Fruit fly (Drosophila melanogaster) whole organism, pupa: ENCODE data around the gene Recs1.
A peak's percentile ranks its signal among the peaks of the same experiment; 100 is the strongest.

Experiments used
- CG10348 ChIP-seq: fragments of 200-800 bp; sonication (Bioruptor generic); IDR thresholded peaks from 2 replicates; pipeline ENCODE4 v1.3.6; 2022; ENCODE audit warnings: missing biosample characterization, missing genetic modification characterization
- CG12605 ChIP-seq: fragments of 200-800 bp; sonication (Bioruptor generic); IDR thresholded peaks from 2 replicates; pipeline ENCODE4 v1.3.6; 2022; ENCODE audit warnings: missing biosample characterization, missing genetic modification characterization
- CG13204 ChIP-seq: fragments of 200-800 bp; sonication (Bioruptor generic); optimal IDR thresholded peaks from 2 replicates; lab custom pipeline; 2018; ENCODE audit warnings: missing biosample characterization, mild to moderate bottlenecking, missing genetic modification characterization, moderate library complexity
- CG14655 ChIP-seq: fragments of 200-800 bp; sonication (Bioruptor generic); optimal IDR thresholded peaks from 3 replicates; lab custom pipeline; 2017; ENCODE audit warnings: mild to moderate bottlenecking, missing biosample characterization, missing genetic modification reagents, missing genetic modification characterization
- CG15710 ChIP-seq: fragments of 200-800 bp; sonication (Bioruptor generic); optimal IDR thresholded peaks from 2 replicates; lab custom pipeline; 2018; ENCODE audit warnings: missing biosample characterization, mild to moderate bottlenecking, missing genetic modification characterization, moderate library complexity
- CG17806 ChIP-seq: fragments of 200-800 bp; sonication (Bioruptor generic); optimal IDR thresholded peaks from 2 replicates; lab custom pipeline; 2018; ENCODE audit warnings: missing biosample characterization, mild to moderate bottlenecking, missing genetic modification characterization, moderate library complexity
- CG32121 ChIP-seq: fragments of 200-800 bp; sonication (Bioruptor generic); IDR thresholded peaks from 2 replicates; pipeline ENCODE4 v1.3.6; 2022; ENCODE audit warnings: missing biosample characterization, missing genetic modification characterization
- CG34367 ChIP-seq: fragments of 200-800 bp; sonication (Bioruptor generic); optimal IDR thresholded peaks from 2 replicates; lab custom pipeline; 2018; ENCODE audit warnings: missing biosample characterization, mild to moderate bottlenecking, missing genetic modification characterization
- CG4496 ChIP-seq: fragments of 200-800 bp; sonication (Bioruptor generic); IDR thresholded peaks from 3 replicates; pipeline ENCODE4 v1.3.6; 2022; ENCODE audit warnings: missing biosample characterization, missing genetic modification characterization
- CG8159 ChIP-seq: fragments of 200-800 bp; sonication (Bioruptor generic); optimal IDR thresholded peaks from 3 replicates; lab custom pipeline; 2018; ENCODE audit warnings: missing biosample characterization, mild to moderate bottlenecking, missing genetic modification characterization, moderate library complexity
- CG8301 ChIP-seq: fragments of 200-800 bp; sonication (Bioruptor generic); optimal IDR thresholded peaks from 2 replicates; lab custom pipeline; 2018; ENCODE audit warnings: missing biosample characterization, mild to moderate bottlenecking, missing genetic modification characterization
- CG9948 ChIP-seq: fragments of 200-800 bp; sonication (Bioruptor generic); optimal IDR thresholded peaks from 2 replicates; lab custom pipeline; 2018; ENCODE audit warnings: missing biosample characterization, mild to moderate bottlenecking, missing genetic modification characterization, moderate library complexity
- D1 ChIP-seq: fragments of 200-800 bp; sonication (Bioruptor generic); optimal IDR thresholded peaks from 2 replicates; lab custom pipeline; 2018; ENCODE audit warnings: missing biosample characterization, mild to moderate bottlenecking, missing genetic modification characterization, moderate library complexity
- EcR ChIP-seq: fragments of 200-800 bp; sonication (Bioruptor generic); optimal IDR thresholded peaks from 3 replicates; lab custom pipeline; 2019; ENCODE audit warnings: missing biosample characterization, missing genetic modification characterization, mild to moderate bottlenecking, moderate library complexity, missing genetic modification reagents
- Ets98B ChIP-seq: fragments of 200-800 bp; sonication (Bioruptor generic); IDR thresholded peaks from 2 replicates; pipeline ENCODE4 v1.3.6; 2022; ENCODE audit warnings: missing biosample characterization, missing genetic modification characterization
- Pif1A ChIP-seq: fragments of 200-800 bp; sonication (Bioruptor generic); optimal IDR thresholded peaks from 3 replicates; lab custom pipeline; 2016; ENCODE audit warnings: missing biosample characterization, missing genetic modification characterization
- Pif1B ChIP-seq: fragments of 200-800 bp; sonication (Bioruptor generic); optimal IDR thresholded peaks from 3 replicates; lab custom pipeline; 2016; ENCODE audit warnings: missing biosample characterization, missing genetic modification characterization
- Snoo ChIP-seq: fragments of 200-800 bp; sonication (Bioruptor generic); optimal IDR thresholded peaks from 3 replicates; lab custom pipeline; 2017; ENCODE audit warnings: missing biosample characterization, mild to moderate bottlenecking, missing genetic modification characterization, inconsistent platforms
- fd96Ca ChIP-seq: fragments of 200-800 bp; sonication (Bioruptor generic); IDR thresholded peaks from 3 replicates; pipeline ENCODE4 v1.3.6; 2022; ENCODE audit warnings: missing biosample characterization, missing genetic modification characterization
- gl ChIP-seq: fragments of 200-800 bp; sonication (Bioruptor generic); optimal IDR thresholded peaks from 2 replicates; lab custom pipeline; 2018; ENCODE audit warnings: missing biosample characterization, mild to moderate bottlenecking, missing genetic modification characterization
- rn ChIP-seq: fragments of 200-800 bp; sonication (Bioruptor generic); IDR thresholded peaks from 2 replicates; pipeline ENCODE4 v1.3.6; 2022; ENCODE audit warnings: missing biosample characterization, missing genetic modification characterization

Gene Recs1

DNA sequence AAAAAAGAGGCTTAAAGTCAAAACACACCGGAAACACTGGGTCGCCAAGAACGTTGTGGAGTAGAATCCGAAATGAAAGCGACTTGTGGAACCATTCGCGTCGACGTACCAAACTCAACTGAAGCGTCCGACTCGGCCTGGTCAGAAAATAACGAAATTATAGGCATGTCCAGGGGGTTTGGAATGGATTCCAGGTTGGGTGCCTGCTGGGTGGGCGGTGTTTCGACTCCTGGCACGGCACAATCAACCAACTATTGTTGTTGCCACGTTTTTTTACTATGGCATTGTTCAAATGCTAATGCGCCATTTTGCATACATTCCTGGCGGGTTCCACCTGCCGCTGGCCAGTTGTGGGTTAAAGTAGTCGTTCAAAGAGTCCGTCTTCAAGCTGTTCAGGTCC lies 35.3 kb downstream of the Recs1 start, which contains the start of gene Kif19A:
Gene Kif19A (minus strand): TSS at position 101 of the 400 bp plus-strand sequence.
- no peak for TF ChIP-seq Snoo (tag; lab: Kevin White, UChicago)
- TF ChIP-seq EcR (GFP tag; lab: Kevin White, UChicago), result no peak
- no peak for TF ChIP-seq Pif1A (GFP tag; lab: Kevin White, UChicago)

DNA sequence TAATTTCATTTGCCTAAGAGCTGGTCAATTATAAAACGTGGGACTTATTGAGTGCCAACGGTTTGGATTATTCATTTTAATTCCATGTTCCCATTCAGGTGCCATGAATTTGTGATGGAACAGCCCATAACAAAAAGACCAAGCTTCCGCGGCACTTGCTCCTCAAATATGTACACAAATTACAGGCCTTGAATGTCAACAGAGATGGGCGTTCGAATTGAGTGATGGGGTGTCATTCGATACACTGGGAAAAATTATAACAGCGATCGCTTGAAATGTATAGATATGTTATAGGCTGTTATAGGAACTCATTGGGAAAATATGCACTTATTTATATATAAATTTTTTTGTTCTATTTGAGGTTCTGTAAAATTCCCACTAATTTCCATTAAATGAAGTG lies 37.5 kb downstream of the Recs1 start:
- TF ChIP-seq CG32121 (no peak), fd96Ca (no peak), D1 (no peak)
- TF ChIP-seq, all 21 proteins: peak for 0

DNA sequence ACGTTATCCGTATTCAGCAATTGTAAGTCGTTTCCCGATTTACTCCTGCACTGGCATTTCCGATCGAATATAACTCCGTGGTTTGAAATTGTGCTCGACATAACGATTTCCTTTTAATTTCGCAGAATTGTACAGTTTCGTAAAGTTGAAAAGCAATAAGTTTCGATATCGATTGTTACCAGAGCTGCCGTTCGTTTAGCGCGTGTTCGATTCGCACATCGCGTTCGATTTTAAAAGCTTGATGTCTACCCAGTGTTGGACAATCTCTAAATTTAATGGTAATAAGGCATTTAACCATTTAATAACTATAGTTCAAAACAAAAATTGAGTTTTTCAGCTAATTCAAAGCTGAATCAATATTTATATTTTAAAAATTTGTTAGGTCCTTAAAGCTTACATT lies 41.6 kb downstream of the Recs1 start, which contains the start of gene CG14357:
Gene CG14357 (minus strand): TSS at position 101 of the 400 bp plus-strand sequence.
- TF ChIP-seq CG4496 (GFP tag; lab: Robert Waterston, UW) (no peak), CG8301 (no peak), CG8159 (tag; lab: Kevin White, UChicago) (no peak), CG14655 (no peak), fd96Ca (no peak), gl (tag; lab: Kevin White, UChicago) (no peak), Snoo (tag; lab: Kevin White, UChicago) (no peak), D1 (no peak)

DNA sequence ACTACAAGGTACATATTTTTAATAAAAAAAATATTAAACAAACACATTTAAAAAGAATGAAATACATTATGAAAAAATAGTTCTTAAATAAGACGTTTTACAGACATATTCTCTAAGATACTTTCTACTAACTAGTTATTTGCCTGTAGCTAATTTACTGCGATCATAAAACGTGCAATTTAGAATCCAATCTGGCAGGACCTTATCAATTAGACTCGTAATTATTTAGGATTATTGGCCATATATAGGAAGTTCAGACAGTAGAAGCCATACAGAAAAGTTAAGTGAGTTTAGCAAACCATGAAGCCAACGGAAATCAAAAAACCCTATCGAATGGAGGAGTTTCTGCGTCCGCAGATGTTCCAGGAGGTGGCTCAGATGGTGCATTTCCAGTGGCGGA lies 44.5 kb downstream of the Recs1 start, which contains the start of gene Or88a:
Gene Or88a (plus strand): TSS at position 301 of the 400 bp plus-strand sequence.
- no peak for TF ChIP-seq CG10348
- TF ChIP-seq EcR (GFP tag; lab: Kevin White, UChicago), result no peak
- no peak for TF ChIP-seq Pif1A (GFP tag; lab: Kevin White, UChicago)
- TF ChIP-seq CG13204, result no peak
- no peak for TF ChIP-seq CG12605
- TF ChIP-seq CG9948 (tag; lab: Kevin White, UChicago), result no peak
- no peak for TF ChIP-seq rn (GFP tag; lab: Robert Waterston, UW)
- TF ChIP-seq Ets98B (GFP tag; lab: Robert Waterston, UW), result no peak
- TF ChIP-seq D1, result no peak
- no peak for TF ChIP-seq CG15710 (tag; lab: Kevin White, UChicago)
- TF ChIP-seq CG14655, result no peak
- no peak for TF ChIP-seq CG32121
- TF ChIP-seq Pif1B (GFP tag; lab: Kevin White, UChicago), result no peak
- TF ChIP-seq gl (tag; lab: Kevin White, UChicago), result no peak
- TF ChIP-seq Snoo (tag; lab: Kevin White, UChicago), result no peak
- no peak for TF ChIP-seq CG8159 (tag; lab: Kevin White, UChicago)

DNA sequence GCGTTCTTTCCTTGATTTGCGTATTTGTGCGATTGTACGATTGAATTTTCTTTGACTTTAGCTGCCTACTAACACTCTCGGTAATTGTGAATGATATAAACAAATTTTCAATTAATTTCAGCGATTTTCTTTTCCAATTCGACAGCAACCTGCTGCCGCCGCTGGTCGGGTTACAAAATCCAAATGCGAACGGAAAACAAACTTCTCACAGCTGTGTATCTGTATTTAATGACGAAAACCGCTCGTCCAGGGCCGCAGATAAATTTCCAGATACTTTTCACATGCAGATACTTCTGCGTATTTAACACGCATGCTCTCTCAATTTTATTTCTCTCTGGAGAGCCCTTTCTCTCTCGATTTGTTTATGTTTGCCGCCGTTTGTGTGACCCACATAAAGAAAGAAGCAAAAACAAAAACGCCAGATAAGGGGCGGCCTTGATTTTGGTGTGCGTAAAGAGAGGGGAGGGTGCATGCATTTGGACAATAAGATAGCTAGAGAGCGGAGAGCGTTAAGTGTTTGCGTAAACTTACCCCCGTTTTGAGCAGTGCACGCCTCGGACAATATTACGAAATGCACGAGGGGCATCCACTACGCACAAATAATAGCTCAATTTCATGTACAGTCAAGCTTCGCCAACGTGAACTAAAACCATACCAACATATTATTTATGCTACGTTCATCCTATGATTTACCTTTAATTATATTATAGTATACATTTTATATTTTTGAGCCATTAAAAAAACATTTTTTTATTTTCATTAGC lies 45.3 kb downstream of the Recs1 start, which contains the start of gene CG12402:
Gene CG12402 (minus strand): TSS at position 164 of the 764 bp plus-strand sequence.
- TF ChIP-seq Ets98B (GFP tag; lab: Robert Waterston, UW), result peak; percentile 70; the same call in 1 of the 2 replicates
- TF ChIP-seq CG14655, result peak; percentile 40
- TF ChIP-seq CG10348, result no peak
- TF ChIP-seq fd96Ca, result peak; percentile 68; the same call in 2 of the 3 replicates
- TF ChIP-seq CG12605, result peak; percentile 70
- TF ChIP-seq Pif1A (GFP tag; lab: Kevin White, UChicago), result peak; percentile 14
- TF ChIP-seq rn (GFP tag; lab: Robert Waterston, UW), result 0 out of 2 replicates have a peak, but pooled peaks have one; percentile 35
- TF ChIP-seq Pif1B (GFP tag; lab: Kevin White, UChicago), result peak; percentile 8
- no peak for TF ChIP-seq Snoo (tag; lab: Kevin White, UChicago)
- peak; percentile 16 for TF ChIP-seq CG9948 (tag; lab: Kevin White, UChicago)
- peak; percentile 74 for TF ChIP-seq CG32121
- peak; percentile 60; the same call in 2 of the 3 replicates for TF ChIP-seq CG4496 (GFP tag; lab: Robert Waterston, UW)
- peak; percentile 14 for TF ChIP-seq D1
- TF ChIP-seq CG8159 (tag; lab: Kevin White, UChicago), result peak; percentile 20
- TF ChIP-seq CG15710 (tag; lab: Kevin White, UChicago), result no peak
- TF ChIP-seq, all 21 proteins: peak for 12

DNA sequence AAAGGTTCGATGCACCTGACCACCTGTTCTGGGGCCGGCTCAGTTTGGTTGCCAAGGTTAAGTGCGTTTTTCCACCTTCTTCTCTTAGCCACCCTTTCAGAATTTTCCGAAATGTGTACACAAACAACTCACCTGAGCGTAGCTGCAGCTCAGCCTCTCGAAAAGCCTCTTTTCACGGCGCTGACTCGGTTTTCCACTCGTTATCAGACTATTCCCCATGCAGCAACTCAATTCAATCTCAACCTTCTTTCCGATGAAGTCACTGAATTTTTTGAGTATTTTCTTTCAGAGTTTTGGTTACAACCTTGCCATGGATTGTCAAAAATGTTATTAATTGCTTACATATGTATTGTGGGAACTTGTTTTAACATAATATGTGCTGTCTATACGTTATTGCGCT lies 46.0 kb downstream of the Recs1 start:
- TF ChIP-seq CG8301 (no peak), CG12605 (no peak), CG4496 (GFP tag; lab: Robert Waterston, UW) (no peak), CG14655 (no peak), rn (GFP tag; lab: Robert Waterston, UW) (no peak), fd96Ca (no peak), CG13204 (no peak), CG8159 (tag; lab: Kevin White, UChicago) (no peak), gl (tag; lab: Kevin White, UChicago) (no peak), CG9948 (tag; lab: Kevin White, UChicago) (no peak), Pif1A (GFP tag; lab: Kevin White, UChicago) (no peak), CG15710 (tag; lab: Kevin White, UChicago) (no peak), CG10348 (no peak), Ets98B (GFP tag; lab: Robert Waterston, UW) (no peak)

DNA sequence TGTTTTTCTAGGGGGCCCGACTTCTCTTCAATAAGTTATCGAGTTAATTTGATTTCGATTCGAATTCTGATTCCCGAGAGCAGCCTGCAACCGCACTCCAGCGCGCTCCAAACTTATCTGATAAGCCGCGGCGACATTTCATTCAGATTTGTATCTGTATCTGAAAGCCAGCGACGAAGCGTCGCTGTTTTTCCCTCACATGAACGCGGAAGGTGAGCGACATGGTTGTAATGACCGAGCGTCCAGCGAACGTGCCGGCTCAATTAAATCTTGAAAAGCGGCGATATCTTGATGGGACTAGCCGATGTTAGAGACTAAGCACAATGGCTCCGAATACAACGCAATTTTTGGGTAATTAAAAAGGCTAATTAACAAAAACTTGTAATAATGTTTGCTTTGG lies 50.6 kb downstream of the Recs1 start, which contains the start of gene PK1-R:
Gene PK1-R (minus strand): TSS at position 101 of the 400 bp plus-strand sequence.
- TF ChIP-seq CG34367 (tag; lab: Kevin White, UChicago) (no peak), CG9948 (tag; lab: Kevin White, UChicago) (no peak), CG13204 (no peak), CG12605 (no peak), CG32121 (no peak), CG8301 (no peak), fd96Ca (no peak), CG15710 (tag; lab: Kevin White, UChicago) (no peak), CG4496 (GFP tag; lab: Robert Waterston, UW) (no peak), CG17806 (tag; lab: Kevin White, UChicago) (no peak), Pif1A (GFP tag; lab: Kevin White, UChicago) (no peak), Snoo (tag; lab: Kevin White, UChicago) (no peak), gl (tag; lab: Kevin White, UChicago) (no peak), CG10348 (no peak), Pif1B (GFP tag; lab: Kevin White, UChicago) (no peak)
